Worm (Caenorhabditis elegans): ENCODE data around the gene F08D12.3.

The F08D12.3 gene

ce11 chrII:2800550-2801233, 21.3 kb downstream of the F08D12.3 start, which contains the start of gene nhr-119 (continued):
- TF ChIP-seq ztf-4 (tag; optimal IDR thresholded peaks at IDR 0.05), result no peak
- TF ChIP-seq elt-1 (tag; optimal IDR thresholded peaks at IDR 0.05), result peak; percentile 74
- peak; percentile 10 for TF ChIP-seq lin-15B (tag; optimal IDR thresholded peaks at IDR 0.05)
- TF ChIP-seq skn-1 (tag; optimal IDR thresholded peaks at IDR 0.05), result peak; percentile 20
- TF ChIP-seq hmg-11 (tag; optimal IDR thresholded peaks at IDR 0.05), result no peak
- peak; percentile 19 for TF ChIP-seq nhr-11 (tag; optimal IDR thresholded peaks at IDR 0.05)
- no peak for TF ChIP-seq nhr-28 (tag; optimal IDR thresholded peaks at IDR 0.05)
- TF ChIP-seq eor-1 (tag; optimal IDR thresholded peaks at IDR 0.05), result no peak
- TF ChIP-seq ceh-9 (tag; optimal IDR thresholded peaks at IDR 0.05), result no peak
- TF ChIP-seq nhr-12 (tag; optimal IDR thresholded peaks at IDR 0.05), result no peak
- TF ChIP-seq mml-1 (tag; optimal IDR thresholded peaks at IDR 0.05), result no peak
- TF ChIP-seq fkh-10 (GFP tag; optimal IDR thresholded peaks at IDR 0.05), result no peak
- TF ChIP-seq nfya-1 (tag; optimal IDR thresholded peaks at IDR 0.05; ENCODE audit: insufficient read depth), result peak; percentile 65
- no peak for TF ChIP-seq ama-1 (optimal IDR thresholded peaks at IDR 0.05)
- no peak for TF ChIP-seq ztf-11 (tag; optimal IDR thresholded peaks at IDR 0.05)
- no peak for TF ChIP-seq egl-5 (tag; optimal IDR thresholded peaks at IDR 0.05)
- no peak for TF ChIP-seq mdl-1 (tag; optimal IDR thresholded peaks at IDR 0.05)
- no peak for TF ChIP-seq ceh-82 (tag; optimal IDR thresholded peaks at IDR 0.05)

ce11 chrII:2801764-2802163, 22.4 kb downstream of the F08D12.3 start:
- TF ChIP-seq lsy-12 (tag; optimal IDR thresholded peaks at IDR 0.05) (no peak), elt-3 (tag; optimal IDR thresholded peaks at IDR 0.05) (no peak), nfya-1 (tag; optimal IDR thresholded peaks at IDR 0.05; ENCODE audit: insufficient read depth) (no peak), ceh-82 (tag; optimal IDR thresholded peaks at IDR 0.05) (no peak), nhr-43 (tag; optimal IDR thresholded peaks at IDR 0.05; ENCODE audit: poor library complexity, severe bottlenecking) (no peak)

- TF ChIP-seq sea-2 (GFP tag; optimal IDR thresholded peaks at IDR 0.05) (no peak), fos-1 (tag; optimal IDR thresholded peaks at IDR 0.05) (no peak), mdl-1 (tag; optimal IDR thresholded peaks at IDR 0.05) (no peak), pqm-1 (tag; optimal IDR thresholded peaks at IDR 0.05) (peak; percentile 64), fkh-2 (tag; optimal IDR thresholded peaks at IDR 0.05) (no peak), daf-12 (tag; optimal IDR thresholded peaks at IDR 0.05) (no peak), nhr-43 (tag; optimal IDR thresholded peaks at IDR 0.05; ENCODE audit: poor library complexity, severe bottlenecking) (peak; percentile 15), tbx-2 (tag; optimal IDR thresholded peaks at IDR 0.05) (no peak), elt-3 (tag; optimal IDR thresholded peaks at IDR 0.05) (peak in 1 of 3 experiments; percentile 30), nhr-28 (tag; optimal IDR thresholded peaks at IDR 0.05) (no peak), fkh-10 (GFP tag; optimal IDR thresholded peaks at IDR 0.05) (no peak), snpc-4 (tag; optimal IDR thresholded peaks at IDR 0.05) (no peak), mml-1 (tag; optimal IDR thresholded peaks at IDR 0.05) (peak; percentile 37), jun-1 (tag; optimal IDR thresholded peaks at IDR 0.05) (no peak), lin-39 (tag; optimal IDR thresholded peaks at IDR 0.05) (no peak), eor-1 (tag; optimal IDR thresholded peaks at IDR 0.05) (no peak), lsy-12 (tag; optimal IDR thresholded peaks at IDR 0.05) (no peak), elt-2 (tag; optimal IDR thresholded peaks at IDR 0.05) (peak; percentile 89), pha-4 (tag; optimal IDR thresholded peaks at IDR 0.05) (no peak), lin-15B (tag; optimal IDR thresholded peaks at IDR 0.05) (no peak), nhr-76 (tag; optimal IDR thresholded peaks at IDR 0.05) (no peak), nhr-25 (tag; optimal IDR thresholded peaks at IDR 0.05) (peak; percentile 18), unc-62 (GFP tag; optimal IDR thresholded peaks at IDR 0.05) (no peak), nhr-237 (tag; optimal IDR thresholded peaks at IDR 0.05) (no peak), skn-1 (tag; optimal IDR thresholded peaks at IDR 0.05) (no peak), ztf-11 (tag; optimal IDR thresholded peaks at IDR 0.05) (no peak), ceh-9 (tag; optimal IDR thresholded peaks at IDR 0.05) (no peak), nhr-77 (tag; optimal IDR thresholded peaks at IDR 0.05) (no peak), ZK546.5 (tag; optimal IDR thresholded peaks at IDR 0.05) (no peak), ama-1 (optimal IDR thresholded peaks at IDR 0.05) (no peak)
Observed at ce11 chrII:2802804-2803586, 23.6 kb downstream of the F08D12.3 start.
